Worm (Caenorhabditis elegans): Measurements from ENCODE around the gene abhd-12.

DNA sequence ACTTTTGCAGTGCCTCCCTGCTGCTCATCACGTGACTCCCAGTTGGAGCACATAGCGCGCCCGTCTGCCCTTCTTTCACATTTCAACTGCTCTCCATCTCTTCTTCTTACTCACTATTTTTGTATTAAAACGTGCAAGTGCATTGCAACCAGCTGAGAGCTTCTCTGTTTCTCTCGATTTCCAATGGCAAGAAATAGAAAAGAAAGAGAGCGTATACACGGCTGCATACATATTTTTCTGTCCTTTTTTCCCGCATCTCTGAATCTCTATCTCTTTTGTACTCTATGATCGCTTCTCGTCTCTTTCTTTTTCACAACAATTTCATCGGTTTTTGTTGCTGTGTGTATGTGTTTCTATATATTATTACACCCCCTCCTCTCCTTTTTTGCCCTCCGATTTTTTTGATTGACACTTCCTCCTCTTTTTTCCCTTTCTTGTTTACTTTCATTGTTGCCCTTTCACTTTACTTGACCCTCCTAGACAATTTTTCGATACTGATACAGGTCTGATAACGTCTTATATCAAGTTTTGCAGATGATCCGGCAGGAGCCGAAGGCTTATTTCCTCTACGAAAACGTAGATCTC lies 17.3 kb downstream of the abhd-12 start, which contains the start of gene Y97E10AR.1:
- TF ChIP-seq lin-11 (tag; optimal IDR thresholded peaks at IDR 0.05), result peak; percentile 4
- peak; percentile 94 for TF ChIP-seq fos-1 (tag; optimal IDR thresholded peaks at IDR 0.05)
- TF ChIP-seq unc-39 (tag; optimal IDR thresholded peaks at IDR 0.05), result no peak
- no peak for TF ChIP-seq unc-62 (GFP tag; optimal IDR thresholded peaks at IDR 0.05)
- peak; percentile 71 for TF ChIP-seq snpc-4 (tag; optimal IDR thresholded peaks at IDR 0.05)
- peak; percentile 33 to 84 for TF ChIP-seq lsy-2 (tag; optimal IDR thresholded peaks at IDR 0.05)
- TF ChIP-seq nhr-25 (tag; optimal IDR thresholded peaks at IDR 0.05), result no peak

All from whole organism, L2 larva.